Fruit fly (Drosophila melanogaster) whole organism, wandering third instar larva: Measurements from ENCODE around the gene Pld3.
A peak's percentile ranks its signal among the peaks of the same experiment; 100 is the strongest.

Experiments used
- Mio ChIP-seq: sonication (Bioruptor generic); optimal IDR thresholded peaks from 2 replicates; lab custom pipeline; 2016; ENCODE audit warnings: missing biosample characterization, missing genetic modification characterization
- Myc ChIP-seq: fragments of >200 bp; optimal IDR thresholded peaks from 2 replicates; lab custom pipeline; 2017
- N ChIP-seq: fragments of >200 bp; optimal IDR thresholded peaks from 2 replicates; lab custom pipeline; 2018; ENCODE audit warnings: missing biosample characterization, missing external identifiers, missing genetic modification characterization
- OdsH ChIP-seq: fragments of 200-800 bp; sonication (Bioruptor generic); optimal IDR thresholded peaks from 2 replicates; lab custom pipeline; 2016; ENCODE audit warnings: missing biosample characterization, mild to moderate bottlenecking, missing genetic modification characterization
- dmrt93B ChIP-seq: fragments of 200-800 bp; sonication (Bioruptor generic); optimal IDR thresholded peaks from 2 replicates; lab custom pipeline; 2018; ENCODE audit warnings: missing biosample characterization, mild to moderate bottlenecking, missing genetic modification characterization
- fru ChIP-seq: fragments of 200-800 bp; sonication (Bioruptor generic); optimal IDR thresholded peaks from 3 replicates; lab custom pipeline; 2016; ENCODE audit warnings: missing biosample characterization, mild to moderate bottlenecking, missing genetic modification characterization
- h ChIP-seq: fragments of 200-800 bp; sonication (Bioruptor generic); optimal IDR thresholded peaks from 3 replicates; lab custom pipeline; 2016; ENCODE audit warnings: missing biosample characterization, mild to moderate bottlenecking, missing genetic modification characterization
- pan ChIP-seq: fragments of >200 bp; optimal IDR thresholded peaks from 2 replicates; lab custom pipeline; 2017
- woc ChIP-seq: sonication (Bioruptor generic); optimal IDR thresholded peaks from 2 replicates; lab custom pipeline; 2016; ENCODE audit warnings: missing biosample characterization, mild to moderate bottlenecking, missing genetic modification characterization

dm6 chr2L:21197178-21197577 lies 38.5 kb downstream of the Pld3 start:
- TF ChIP-seq dmrt93B (GFP tag; lab: Kevin White, UChicago): no peak
- TF ChIP-seq N (GFP tag; lab: Kevin White, UChicago): no peak
- no peak for TF ChIP-seq Myc (lab: Kevin White, UChicago)
- TF ChIP-seq Mio: no peak
- no peak for TF ChIP-seq pan
- no peak for TF ChIP-seq OdsH (GFP tag; lab: Kevin White, UChicago)
- TF ChIP-seq woc (GFP tag; lab: Kevin White, UChicago): no peak
- TF ChIP-seq fru: peak; percentile 13
- TF ChIP-seq h (GFP tag; lab: Kevin White, UChicago): peak; percentile 29
